Worm (Caenorhabditis elegans) whole organism, young adult: ENCODE data around the gene clec-2.

Source experiments
- B0336.3 ChIP-seq: fragments of 200-800 bp; sonication (Bioruptor generic); IDR thresholded peaks from 2 replicates; pipeline ENCODE4 v1.3.6; 2022; ENCODE audit warnings: missing genetic modification characterization, missing compliant biosample characterization
- C06A6.2 ChIP-seq: fragments of 200-800 bp; sonication (Bioruptor generic); conservative IDR thresholded peaks from 2 replicates; pipeline ENCODE4 v1.3.6; 2022; ENCODE audit warnings: missing genetic modification characterization, missing compliant biosample characterization
- C17E4.6 ChIP-seq: fragments of 200-800 bp; sonication (Bioruptor generic); IDR thresholded peaks from 2 replicates; pipeline ENCODE4 v1.3.6; 2022; ENCODE audit warnings: missing genetic modification reagents, missing genetic modification characterization, missing compliant biosample characterization
- F33H1.4 ChIP-seq: fragments of 200-800 bp; sonication (Bioruptor generic); IDR thresholded peaks from 2 replicates; pipeline ENCODE4 v1.3.6; 2022; ENCODE audit warnings: missing genetic modification reagents, missing genetic modification characterization, missing compliant biosample characterization
- F37B4.10 ChIP-seq: fragments of 200-800 bp; sonication (Bioruptor generic); IDR thresholded peaks from 2 replicates; pipeline ENCODE4 v1.3.6; 2022; ENCODE audit warnings: missing genetic modification characterization, missing compliant biosample characterization
- F55B11.4 ChIP-seq: sonication (generic microtip); optimal IDR thresholded peaks from 2 replicates; lab custom pipeline; 2016; ENCODE audit warnings: missing compliant biosample characterization, missing genetic modification characterization, borderline replicate concordance; ENCODE audit not compliant: insufficient read depth
- F57A8.1 ChIP-seq: fragments of 200-800 bp; sonication (Bioruptor generic); optimal IDR thresholded peaks from 2 replicates; lab custom pipeline; 2018; ENCODE audit warnings: mild to moderate bottlenecking, missing genetic modification characterization, moderate library complexity, missing compliant biosample characterization
- K11D2.4 ChIP-seq: fragments of 200-800 bp; sonication (Bioruptor generic); IDR thresholded peaks from 2 replicates; pipeline ENCODE4 v1.3.6; 2022; ENCODE audit warnings: missing genetic modification reagents, missing genetic modification characterization, missing compliant biosample characterization
- K12H6.12 ChIP-seq: fragments of 200-800 bp; sonication (Bioruptor generic); optimal IDR thresholded peaks from 2 replicates; lab custom pipeline; 2018; ENCODE audit warnings: mild to moderate bottlenecking, missing genetic modification characterization, missing compliant biosample characterization
- T07F8.4 ChIP-seq: sonication (generic microtip); optimal IDR thresholded peaks from 2 replicates; lab custom pipeline; 2016; ENCODE audit warnings: mild to moderate bottlenecking, missing genetic modification characterization, moderate library complexity, missing compliant biosample characterization
- ama-1 ChIP-seq, 3 experiments: fragments of 150-350 bp in 1 of 3; sonication (generic microtip) in 2 of 3; optimal IDR thresholded peaks; 2 replicates each; lab custom pipeline; 2014 to 2018; ENCODE audit warnings: missing biosample characterization in 2 of 3, missing genetic modification characterization in 2 of 3, missing genetic modification reagents in 2 of 3
- aptf-2 ChIP-seq: fragments of 200-800 bp; sonication (Bioruptor generic); conservative IDR thresholded peaks from 2 replicates; pipeline ENCODE4 v1.3.6; 2022; ENCODE audit warnings: missing genetic modification reagents, missing genetic modification characterization, missing compliant biosample characterization
- atf-7 ChIP-seq: sonication (generic microtip); optimal IDR thresholded peaks from 2 replicates; lab custom pipeline; 2017; ENCODE audit warnings: mild to moderate bottlenecking, missing genetic modification characterization, missing compliant biosample characterization
- attf-5 ChIP-seq: fragments of 200-800 bp; sonication (Bioruptor generic); optimal IDR thresholded peaks from 2 replicates; lab custom pipeline; 2018; ENCODE audit warnings: mild to moderate bottlenecking, missing genetic modification characterization, missing compliant biosample characterization
- bed-1 ChIP-seq: fragments of 200-800 bp; sonication (Bioruptor generic); IDR thresholded peaks from 2 replicates; pipeline ENCODE4 v1.3.6; 2022; ENCODE audit warnings: missing genetic modification reagents, missing genetic modification characterization, missing compliant biosample characterization
- ccch-3 ChIP-seq: fragments of 200-800 bp; sonication (Bioruptor generic); optimal IDR thresholded peaks from 2 replicates; lab custom pipeline; 2018; ENCODE audit warnings: mild to moderate bottlenecking, missing genetic modification characterization, missing compliant biosample characterization
- cebp-1 ChIP-seq, 2 experiments: fragments of 200-800 bp in 1 of 2; sonication (Bioruptor generic) in 1 of 2; sonication (generic microtip) in 1 of 2; IDR thresholded peaks in 1 of 2; optimal IDR thresholded peaks in 1 of 2; 2 replicates each; pipeline versions ENCODE4 v1.3.6 to Lab custom; 2017 to 2022; ENCODE audit warnings: missing compliant biosample characterization in 2 of 2, missing genetic modification characterization in 2 of 2, mild to moderate bottlenecking in 1 of 2, missing genetic modification reagents in 1 of 2, moderate library complexity in 1 of 2
- ceh-27 ChIP-seq: fragments of 200-800 bp; sonication (Bioruptor generic); optimal IDR thresholded peaks from 2 replicates; lab custom pipeline; 2018; ENCODE audit warnings: mild to moderate bottlenecking, missing genetic modification characterization, moderate library complexity, missing compliant biosample characterization
- ceh-58 ChIP-seq: fragments of 200-800 bp; sonication (Bioruptor generic); IDR thresholded peaks from 2 replicates; pipeline ENCODE4 v1.3.6; 2022; ENCODE audit warnings: missing genetic modification characterization, missing compliant biosample characterization
- ceh-91 ChIP-seq: fragments of 200-800 bp; sonication (Bioruptor generic); IDR thresholded peaks from 2 replicates; pipeline ENCODE4 v1.3.6; 2022; ENCODE audit warnings: missing genetic modification reagents, missing genetic modification characterization, missing compliant biosample characterization
- chd-7 ChIP-seq: sonication (generic microtip); optimal IDR thresholded peaks from 2 replicates; lab custom pipeline; 2016; ENCODE audit warnings: mild to moderate bottlenecking, missing genetic modification characterization, moderate library complexity, missing compliant biosample characterization
- dox-1 ChIP-seq: fragments of 200-800 bp; sonication (Bioruptor generic); IDR thresholded peaks from 2 replicates; pipeline ENCODE4 v1.3.6; 2022; ENCODE audit warnings: missing genetic modification reagents, missing genetic modification characterization, missing compliant biosample characterization
- him-1 ChIP-seq: sonication (generic microtip); optimal IDR thresholded peaks from 2 replicates; lab custom pipeline; 2016; ENCODE audit warnings: missing genotype, missing genetic modification reagents, missing genetic modification characterization, missing compliant biosample characterization
- hlh-26 ChIP-seq: fragments of 200-800 bp; sonication (Bioruptor generic); conservative IDR thresholded peaks from 2 replicates; pipeline ENCODE4 v1.3.6; 2022; ENCODE audit warnings: missing genetic modification reagents, missing genetic modification characterization, missing compliant biosample characterization
- hmg-1.2 ChIP-seq: fragments of 200-800 bp; sonication (Bioruptor generic); IDR thresholded peaks from 2 replicates; pipeline ENCODE4 v1.3.6; 2022; ENCODE audit warnings: missing genetic modification reagents, missing genetic modification characterization, missing compliant biosample characterization
- hmg-20 ChIP-seq: fragments of 200-800 bp; sonication (Bioruptor generic); IDR thresholded peaks from 2 replicates; pipeline ENCODE4 v1.3.6; 2022; ENCODE audit warnings: missing genetic modification reagents, missing genetic modification characterization, missing compliant biosample characterization
- let-607 ChIP-seq, 2 experiments: fragments of 200-800 bp in 1 of 2; sonication (Bioruptor generic) in 1 of 2; sonication (generic microtip) in 1 of 2; optimal IDR thresholded peaks; 2 replicates each; lab custom pipeline; 2016 to 2018; ENCODE audit warnings: mild to moderate bottlenecking in 2 of 2, missing compliant biosample characterization in 2 of 2, missing genetic modification characterization in 2 of 2, moderate library complexity in 2 of 2, missing genotype in 1 of 2
- lin-54 ChIP-seq: fragments of 200-800 bp; sonication (Bioruptor generic); optimal IDR thresholded peaks from 2 replicates; lab custom pipeline; 2018; ENCODE audit warnings: mild to moderate bottlenecking, missing genetic modification characterization, missing compliant biosample characterization
- madf-10 ChIP-seq: sonication (generic microtip); optimal IDR thresholded peaks from 2 replicates; lab custom pipeline; 2016; ENCODE audit warnings: mild to moderate bottlenecking, missing genetic modification characterization, missing compliant biosample characterization
- madf-8 ChIP-seq: fragments of 200-800 bp; sonication (Bioruptor generic); conservative IDR thresholded peaks from 2 replicates; pipeline ENCODE4 v1.3.6; 2022; ENCODE audit warnings: missing genetic modification reagents, missing genetic modification characterization, missing compliant biosample characterization
- mcd-1 ChIP-seq: fragments of 200-800 bp; sonication (Bioruptor generic); IDR thresholded peaks from 2 replicates; pipeline ENCODE4 v1.3.6; 2022; ENCODE audit warnings: missing genetic modification reagents, missing genetic modification characterization, missing compliant biosample characterization
- nfya-2 ChIP-seq: fragments of 200-800 bp; sonication (Bioruptor generic); IDR thresholded peaks from 2 replicates; pipeline ENCODE4 v1.3.6; 2022; ENCODE audit warnings: missing genetic modification reagents, missing genetic modification characterization, missing compliant biosample characterization
- nfyb-1 ChIP-seq: fragments of 200-800 bp; sonication (Bioruptor generic); IDR thresholded peaks from 2 replicates; pipeline ENCODE4 v1.3.6; 2022; ENCODE audit warnings: missing genetic modification reagents, missing genetic modification characterization, missing compliant biosample characterization
- nhr-90 ChIP-seq: sonication (generic microtip); optimal IDR thresholded peaks from 2 replicates; lab custom pipeline; 2016; ENCODE audit warnings: missing genotype, mild to moderate bottlenecking, missing genetic modification characterization, missing compliant biosample characterization
- repo-1 ChIP-seq: sonication (generic microtip); optimal IDR thresholded peaks from 2 replicates; lab custom pipeline; 2017; ENCODE audit warnings: mild to moderate bottlenecking, missing genetic modification characterization, missing compliant biosample characterization
- zfh-2 ChIP-seq: fragments of 200-800 bp; sonication (Bioruptor generic); conservative IDR thresholded peaks from 2 replicates; pipeline ENCODE4 v1.3.6; 2022; ENCODE audit warnings: missing genetic modification reagents, missing genetic modification characterization, missing compliant biosample characterization
- ztf-18 ChIP-seq: sonication (generic microtip); optimal IDR thresholded peaks from 2 replicates; lab custom pipeline; 2016; ENCODE audit warnings: missing genotype, mild to moderate bottlenecking, missing genetic modification characterization, missing compliant biosample characterization
- ztf-28 ChIP-seq: fragments of 200-800 bp; sonication (Bioruptor generic); IDR thresholded peaks from 2 replicates; pipeline ENCODE4 v1.3.6; 2022; ENCODE audit warnings: missing genetic modification reagents, missing genetic modification characterization, missing compliant biosample characterization
- ztf-3 ChIP-seq: fragments of 200-800 bp; sonication (Bioruptor generic); optimal IDR thresholded peaks from 2 replicates; lab custom pipeline; 2018; ENCODE audit warnings: mild to moderate bottlenecking, missing genetic modification characterization, missing compliant biosample characterization

Gene clec-2

ce11 chrII:2984383-2984782, 38.8 kb downstream of the clec-2 start (continued):
- TF ChIP-seq ceh-58 (GFP tag; lab: Robert Waterston, UW), result no peak

DNA sequence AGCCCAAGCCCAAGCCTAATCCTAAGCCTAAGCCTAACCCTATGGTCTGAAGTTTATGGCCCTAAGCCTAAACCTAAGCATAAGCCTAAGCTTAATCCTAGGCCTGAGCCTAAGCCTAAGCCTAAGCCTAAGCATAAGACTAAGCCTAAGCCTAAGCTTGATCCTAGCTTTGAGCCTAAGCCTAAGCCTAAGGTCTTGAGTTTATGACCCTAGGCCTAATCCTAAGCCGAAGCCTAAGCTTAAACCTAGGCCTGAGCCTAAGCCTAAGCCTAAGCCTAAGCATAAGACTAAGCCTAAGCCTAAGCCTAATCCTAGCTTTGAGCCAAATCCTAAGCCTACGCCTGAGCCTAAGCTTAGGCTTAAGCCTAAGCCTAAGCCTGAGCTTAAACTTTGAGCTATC, 44.2 kb downstream of the clec-2 start:
- 0 out of 2 replicates have a peak, but pooled peaks have one; percentile 16 for TF ChIP-seq dox-1 (GFP tag; lab: Robert Waterston, UW)
- TF ChIP-seq bed-1 (GFP tag; lab: Robert Waterston, UW), result no peak
- no peak for TF ChIP-seq him-1 (tag; lab: Kevin White, UChicago)

DNA sequence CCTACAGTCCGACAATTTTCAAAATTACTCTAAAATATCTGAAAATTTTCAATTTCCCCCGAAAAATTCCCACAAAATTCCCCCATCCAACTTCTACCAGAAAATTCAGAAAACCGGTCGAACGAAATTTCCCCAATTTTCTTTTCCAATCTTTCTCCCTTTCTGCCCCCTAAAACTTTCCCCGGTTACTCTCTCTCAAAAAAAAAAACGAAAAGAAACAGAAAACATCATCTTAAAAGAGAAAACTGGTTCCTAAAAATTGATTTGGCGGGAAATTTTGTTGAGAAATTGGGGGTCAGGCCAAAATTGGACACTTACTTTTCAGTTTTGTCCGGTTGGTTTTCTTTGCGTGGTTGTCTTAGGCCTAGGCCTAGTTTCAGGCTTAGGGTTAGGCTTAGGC, 45.6 kb downstream of the clec-2 start:
- TF ChIP-seq F57A8.1, result no peak
- no peak for TF ChIP-seq mcd-1 (GFP tag; lab: Robert Waterston, UW)
- no peak for TF ChIP-seq C06A6.2 (GFP tag; lab: Robert Waterston, UW)
- no peak for TF ChIP-seq C17E4.6
- no peak for TF ChIP-seq hlh-26 (GFP tag; lab: Robert Waterston, UW)
- TF ChIP-seq repo-1 (tag; lab: Kevin White, UChicago), result no peak
- no peak for TF ChIP-seq nfya-2
- TF ChIP-seq aptf-2 (GFP tag; lab: Robert Waterston, UW), result no peak
- no peak for TF ChIP-seq ztf-3 (GFP tag; lab: Kevin White, UChicago)
- TF ChIP-seq madf-10 (tag; lab: Kevin White, UChicago), result no peak
- TF ChIP-seq cebp-1 (GFP tag; IDR thresholded peaks at IDR 0.05; lab: Robert Waterston, UW), result no peak
- no peak for TF ChIP-seq cebp-1 (tag; optimal IDR thresholded peaks at IDR 0.05; lab: Kevin White, UChicago)
- TF ChIP-seq ceh-91 (GFP tag; lab: Robert Waterston, UW), result no peak

- TF ChIP-seq ama-1 (optimal IDR thresholded peaks at IDR 0.05; lab: Kevin White, UChicago) (no peak), ama-1 (GFP tag; optimal IDR thresholded peaks at IDR 0.05; lab: Kevin White, UChicago) (no peak), T07F8.4 (no peak), ccch-3 (GFP tag; lab: Kevin White, UChicago) (no peak), cebp-1 (GFP tag; IDR thresholded peaks at IDR 0.05; lab: Robert Waterston, UW) (no peak), cebp-1 (tag; optimal IDR thresholded peaks at IDR 0.05; lab: Kevin White, UChicago) (peak; percentile 69), zfh-2 (GFP tag; lab: Robert Waterston, UW) (peak; percentile 76), madf-8 (GFP tag; lab: Robert Waterston, UW) (0 out of 2 replicates have a peak, but pooled peaks have one; percentile 15), let-607 (tag; optimal IDR thresholded peaks at IDR 0.05; lab: Kevin White, UChicago) (no peak), K12H6.12 (tag; lab: Kevin White, UChicago) (peak; percentile 20), F55B11.4 (tag; lab: Kevin White, UChicago) (no peak), F33H1.4 (GFP tag; lab: Robert Waterston, UW) (no peak), nfyb-1 (GFP tag; lab: Robert Waterston, UW) (peak; percentile 56; the same call in 1 of the 2 replicates), chd-7 (tag; lab: Kevin White, UChicago) (peak; percentile 18), ceh-27 (GFP tag; lab: Kevin White, UChicago) (no peak), K11D2.4 (no peak), atf-7 (peak; percentile 16), hmg-1.2 (0 out of 2 replicates have a peak, but pooled peaks have one; percentile 21), nhr-90 (tag; lab: Kevin White, UChicago) (no peak), ztf-18 (no peak), attf-5 (GFP tag; lab: Kevin White, UChicago) (peak; percentile 6), mcd-1 (GFP tag; lab: Robert Waterston, UW) (peak; percentile 42), hmg-20 (GFP tag; lab: Robert Waterston, UW) (no peak), ztf-28 (no peak), lin-54 (GFP tag; lab: Kevin White, UChicago) (no peak), B0336.3 (GFP tag; lab: Robert Waterston, UW) (peak; percentile 31; the same call in 1 of the 2 replicates), F37B4.10 (GFP tag; lab: Robert Waterston, UW) (no peak)
Observed at ce11 chrII:2976597-2976996, 46.6 kb downstream of the clec-2 start, which contains the start of gene nhr-88. TSS of gene nhr-88 (plus strand) at chrII:2976639.
